Worm (Caenorhabditis elegans) whole organism, L3 larva: ENCODE results near the gene math-48.

Experiments used
- ama-1 ChIP-seq: fragments of 150-350 bp; optimal IDR thresholded peaks from 2 replicates; lab custom pipeline; 2018
- ceh-9 ChIP-seq: sonication (generic microtip); optimal IDR thresholded peaks from 2 replicates; lab custom pipeline; 2018; ENCODE audit warnings: missing biosample characterization, missing genetic modification characterization
- fos-1 ChIP-seq: fragments of 150-350 bp; optimal IDR thresholded peaks from 2 replicates; lab custom pipeline; 2014; ENCODE audit warnings: missing biosample characterization, missing genetic modification characterization
- hmg-11 ChIP-seq: sonication (generic microtip); optimal IDR thresholded peaks from 2 replicates; lab custom pipeline; 2016; ENCODE audit warnings: missing genetic modification characterization, missing compliant biosample characterization
- jun-1 ChIP-seq: fragments of 150-350 bp; optimal IDR thresholded peaks from 2 replicates; lab custom pipeline; 2014; ENCODE audit warnings: missing biosample characterization, missing genetic modification reagents, missing genetic modification characterization
- lsy-12 ChIP-seq: sonication (generic microtip); optimal IDR thresholded peaks from 2 replicates; lab custom pipeline; 2016; ENCODE audit warnings: mild to moderate bottlenecking, missing genetic modification characterization, missing compliant biosample characterization
- nhr-12 ChIP-seq: fragments of 150-350 bp; optimal IDR thresholded peaks from 2 replicates; lab custom pipeline; 2014; ENCODE audit warnings: missing biosample characterization, missing genetic modification characterization
- nhr-237 ChIP-seq: fragments of 150-350 bp; optimal IDR thresholded peaks from 2 replicates; lab custom pipeline; 2014; ENCODE audit warnings: missing biosample characterization, missing genetic modification characterization
- nhr-28 ChIP-seq: fragments of 150-350 bp; optimal IDR thresholded peaks from 2 replicates; lab custom pipeline; 2014; ENCODE audit warnings: missing biosample characterization, missing genetic modification characterization
- ztf-11 ChIP-seq: fragments of 150-350 bp; optimal IDR thresholded peaks from 2 replicates; lab custom pipeline; 2014; ENCODE audit warnings: missing biosample characterization, missing genetic modification characterization
- ztf-4 ChIP-seq: fragments of 150-350 bp; optimal IDR thresholded peaks from 2 replicates; lab custom pipeline; 2014; ENCODE audit warnings: missing biosample characterization, missing genetic modification characterization

ce11 chrII:1989010-1989409 is 42.7 kb upstream of the math-48 start, which contains the start of gene math-44:
- no peak for TF ChIP-seq hmg-11 (tag; lab: Kevin White, UChicago)
- no peak for TF ChIP-seq nhr-28 (tag; lab: Kevin White, UChicago)
- TF ChIP-seq jun-1 (tag; lab: Kevin White, UChicago): no peak
- TF ChIP-seq lsy-12 (tag; lab: Kevin White, UChicago): no peak
- no peak for TF ChIP-seq ztf-4 (tag; lab: Kevin White, UChicago)
- TF ChIP-seq ama-1 (lab: Kevin White, UChicago): no peak
- TF ChIP-seq fos-1 (tag; lab: Kevin White, UChicago): no peak
- no peak for TF ChIP-seq nhr-12 (tag; lab: Kevin White, UChicago)
- no peak for TF ChIP-seq nhr-237 (tag; lab: Kevin White, UChicago)
- TF ChIP-seq ztf-11 (tag; lab: Kevin White, UChicago): no peak
- TF ChIP-seq ceh-9 (tag; lab: Kevin White, UChicago): no peak
